Worm (Caenorhabditis elegans) whole organism, L2 larva: ENCODE data around the gene fbxa-120.
"Not testable (repeated sequence)": the region's sequence is repeated elsewhere in the genome, so short reads cannot be mapped to it uniquely, and the experiment has no call there.

Experiments used
- C34F6.9 ChIP-seq: fragments of 150-350 bp; optimal IDR thresholded peaks from 2 replicates; lab custom pipeline; 2014; ENCODE audit warnings: missing biosample characterization, missing genetic modification characterization
- F13H6.1 ChIP-seq: sonication (generic microtip); optimal IDR thresholded peaks from 2 replicates; lab custom pipeline; 2016; ENCODE audit warnings: missing genetic modification characterization, missing compliant biosample characterization
- ZK546.5 ChIP-seq: sonication (generic microtip); optimal IDR thresholded peaks from 2 replicates; lab custom pipeline; 2017; ENCODE audit warnings: missing biosample characterization, missing genetic modification characterization
- aly-2 ChIP-seq: fragments of 150-350 bp; optimal IDR thresholded peaks from 2 replicates; lab custom pipeline; 2014; ENCODE audit warnings: missing biosample characterization, missing genetic modification characterization
- ama-1 ChIP-seq: fragments of 150-350 bp; optimal IDR thresholded peaks from 2 replicates; lab custom pipeline; 2018; ENCODE audit warnings: inconsistent platforms
- blmp-1 ChIP-seq: sonication (generic microtip); optimal IDR thresholded peaks from 2 replicates; lab custom pipeline; 2017; ENCODE audit warnings: missing genetic modification characterization, mild to moderate bottlenecking, missing compliant biosample characterization, antibody characterized with exemption, moderate library complexity; ENCODE audit not compliant: insufficient read depth
- ceh-16 ChIP-seq: fragments of 150-350 bp; optimal IDR thresholded peaks from 2 replicates; lab custom pipeline; 2014; ENCODE audit warnings: missing biosample characterization, missing genetic modification characterization
- crh-2 ChIP-seq: sonication (generic microtip); optimal IDR thresholded peaks from 2 replicates; lab custom pipeline; 2017; ENCODE audit warnings: missing biosample characterization, missing genetic modification characterization
- dmd-4 ChIP-seq: sonication (generic microtip); optimal IDR thresholded peaks from 2 replicates; lab custom pipeline; 2017; ENCODE audit warnings: missing biosample characterization, missing genetic modification characterization
- egl-27 ChIP-seq: sonication (generic microtip); optimal IDR thresholded peaks from 3 replicates; lab custom pipeline; 2017; ENCODE audit warnings: missing biosample characterization, missing genetic modification reagents, missing genetic modification characterization
- elt-1 ChIP-seq: fragments of 150-350 bp; optimal IDR thresholded peaks from 2 replicates; lab custom pipeline; 2014; ENCODE audit warnings: missing biosample characterization, missing genetic modification characterization
- elt-3 ChIP-seq: sonication (generic microtip); optimal IDR thresholded peaks from 2 replicates; lab custom pipeline; 2017; ENCODE audit warnings: missing biosample characterization, missing genetic modification characterization
- fos-1 ChIP-seq: fragments of 150-350 bp; optimal IDR thresholded peaks from 2 replicates; lab custom pipeline; 2014; ENCODE audit warnings: missing biosample characterization, missing genetic modification characterization
- gmeb-1 ChIP-seq: fragments of 150-350 bp; optimal IDR thresholded peaks from 2 replicates; lab custom pipeline; 2014; ENCODE audit warnings: missing biosample characterization, missing genetic modification characterization
- lin-11 ChIP-seq: fragments of 150-350 bp; sonication (generic microtip); optimal IDR thresholded peaks from 2 replicates; lab custom pipeline; 2014; ENCODE audit warnings: missing biosample characterization, missing genetic modification characterization, inconsistent platforms, mixed read lengths
- lin-13 ChIP-seq: fragments of 150-350 bp; optimal IDR thresholded peaks from 2 replicates; lab custom pipeline; 2014; ENCODE audit warnings: missing biosample characterization, missing genetic modification reagents, missing genetic modification characterization
- mdl-1 ChIP-seq, 2 experiments: fragments of 150-350 bp in 1 of 2; sonication (generic microtip) in 1 of 2; optimal IDR thresholded peaks; 2 replicates each; lab custom pipeline; 2017; ENCODE audit warnings: missing biosample characterization in 2 of 2, missing genetic modification characterization in 2 of 2
- nhr-10 ChIP-seq: sonication (generic microtip); optimal IDR thresholded peaks from 2 replicates; lab custom pipeline; 2017; ENCODE audit warnings: missing biosample characterization, missing genetic modification characterization
- nhr-11 ChIP-seq: fragments of 150-350 bp; optimal IDR thresholded peaks from 2 replicates; lab custom pipeline; 2014; ENCODE audit warnings: missing biosample characterization, missing genetic modification characterization
- nhr-12 ChIP-seq: fragments of 150-350 bp; optimal IDR thresholded peaks from 2 replicates; lab custom pipeline; 2014; ENCODE audit warnings: missing biosample characterization, missing genetic modification characterization
- nhr-129 ChIP-seq: fragments of 150-350 bp; optimal IDR thresholded peaks from 2 replicates; lab custom pipeline; 2014; ENCODE audit warnings: missing biosample characterization, missing genetic modification characterization
- nhr-21 ChIP-seq: fragments of 150-350 bp; optimal IDR thresholded peaks from 2 replicates; lab custom pipeline; 2014; ENCODE audit warnings: missing biosample characterization, missing genetic modification characterization
- nhr-23 ChIP-seq: fragments of 150-350 bp; optimal IDR thresholded peaks from 2 replicates; lab custom pipeline; 2014; ENCODE audit warnings: missing biosample characterization, missing genetic modification reagents, missing genetic modification characterization
- nhr-237 ChIP-seq: fragments of 150-350 bp; optimal IDR thresholded peaks from 2 replicates; lab custom pipeline; 2014; ENCODE audit warnings: missing biosample characterization, missing genetic modification characterization
- nhr-25 ChIP-seq: fragments of 150-350 bp; sonication (generic microtip); optimal IDR thresholded peaks from 3 replicates; lab custom pipeline; 2014; ENCODE audit warnings: missing biosample characterization, missing genetic modification characterization
- nhr-6 ChIP-seq: fragments of 150-350 bp; optimal IDR thresholded peaks from 2 replicates; lab custom pipeline; 2014; ENCODE audit warnings: missing biosample characterization, missing genetic modification characterization
- nhr-77 ChIP-seq: fragments of 150-350 bp; optimal IDR thresholded peaks from 2 replicates; lab custom pipeline; 2014; ENCODE audit warnings: missing biosample characterization, missing genetic modification characterization
- sem-4 ChIP-seq: fragments of 150-350 bp; optimal IDR thresholded peaks from 2 replicates; lab custom pipeline; 2014; ENCODE audit warnings: missing biosample characterization, missing genetic modification reagents, missing genetic modification characterization
- skn-1 ChIP-seq: sonication (generic microtip); optimal IDR thresholded peaks from 2 replicates; lab custom pipeline; 2017; ENCODE audit warnings: missing biosample characterization, missing genetic modification characterization
- sma-3 ChIP-seq: sonication (generic microtip); optimal IDR thresholded peaks from 2 replicates; lab custom pipeline; 2016; ENCODE audit warnings: missing genetic modification reagents, missing genetic modification characterization, missing compliant biosample characterization
- sma-9 ChIP-seq, 2 experiments: fragments of 150-350 bp in 1 of 2; sonication (generic microtip) in 1 of 2; optimal IDR thresholded peaks; 2 replicates each; lab custom pipeline; 2014 to 2016; ENCODE audit warnings: missing genetic modification characterization in 2 of 2, mild to moderate bottlenecking in 1 of 2, missing biosample characterization in 1 of 2, missing compliant biosample characterization in 1 of 2, missing genetic modification reagents in 1 of 2, moderate library complexity in 1 of 2
- unc-39 ChIP-seq: fragments of 150-350 bp; optimal IDR thresholded peaks from 2 replicates; lab custom pipeline; 2014; ENCODE audit warnings: missing biosample characterization, missing genetic modification characterization
- unc-55 ChIP-seq: fragments of 150-350 bp; sonication (generic microtip); optimal IDR thresholded peaks from 3 replicates; lab custom pipeline; 2014; ENCODE audit warnings: missing biosample characterization, missing genetic modification reagents, missing genetic modification characterization
- ztf-1 ChIP-seq: fragments of 200-800 bp; sonication (Bioruptor generic); conservative IDR thresholded peaks from 2 replicates; pipeline ENCODE4 v1.3.6; 2022; ENCODE audit warnings: missing genetic modification characterization, missing compliant biosample characterization
- ztf-11 ChIP-seq: sonication (generic microtip); optimal IDR thresholded peaks from 2 replicates; lab custom pipeline; 2017; ENCODE audit warnings: missing biosample characterization, missing genetic modification characterization
- ztf-4 ChIP-seq: fragments of 150-350 bp; optimal IDR thresholded peaks from 2 replicates; lab custom pipeline; 2014; ENCODE audit warnings: missing biosample characterization, missing genetic modification characterization

fbxa-120 gene

ce11 chrX:17302419-17302818, at the start of gene fbxa-120:
Gene fbxa-120 (plus strand): TSS chrX:17302719.
- TF ChIP-seq lin-11 (tag; lab: Kevin White, UChicago) (no peak), lin-13 (GFP tag; lab: Kevin White, UChicago) (no peak), ZK546.5 (tag; lab: Kevin White, UChicago) (no peak), blmp-1 (tag; lab: Kevin White, UChicago) (no peak), nhr-6 (tag; lab: Kevin White, UChicago) (no peak), elt-1 (tag; lab: Kevin White, UChicago) (no peak), ztf-11 (no peak), nhr-10 (tag; lab: Kevin White, UChicago) (no peak), nhr-23 (tag; lab: Kevin White, UChicago) (no peak), C34F6.9 (no peak), mdl-1 (tag; optimal IDR thresholded peaks at IDR 0.05; lab: Kevin White, UChicago) (no peak), nhr-21 (tag; lab: Kevin White, UChicago) (no peak), ztf-4 (no peak), nhr-237 (tag; lab: Kevin White, UChicago) (no peak), aly-2 (tag; lab: Kevin White, UChicago) (no peak), skn-1 (tag; lab: Kevin White, UChicago) (no peak), gmeb-1 (tag; lab: Kevin White, UChicago) (no peak), nhr-129 (tag; lab: Kevin White, UChicago) (no peak), ztf-1 (GFP tag; lab: Robert Waterston, UW) (no peak)
- TF ChIP-seq, all 48 proteins: peak for 0

DNA sequence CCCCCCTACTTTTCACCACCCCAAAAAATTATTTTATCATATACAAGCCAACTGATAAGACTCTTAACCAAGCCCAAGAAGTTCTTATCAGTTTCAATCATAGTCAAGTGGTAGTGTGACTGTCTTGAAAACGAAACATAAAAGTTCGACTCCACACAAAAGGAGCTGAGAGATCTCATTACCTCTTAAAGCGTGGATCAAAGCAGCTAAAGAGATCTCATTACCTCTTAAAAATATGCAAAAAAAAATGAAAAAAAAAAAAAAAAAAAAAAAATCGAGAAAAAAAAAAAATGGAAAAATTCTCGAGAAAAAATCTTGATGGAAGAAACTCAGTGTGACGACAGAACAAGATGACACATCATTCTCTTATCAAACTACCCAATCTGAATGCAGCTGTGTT, 46.8 kb upstream of the fbxa-120 start:
- peak; percentile 63 for TF ChIP-seq fos-1 (tag; lab: Kevin White, UChicago)
- TF ChIP-seq sma-9 (GFP tag; optimal IDR thresholded peaks at IDR 0.05; lab: Kevin White, UChicago): peak; percentile 10
- not testable (repeated sequence) for TF ChIP-seq sma-9 (tag; optimal IDR thresholded peaks at IDR 0.05; lab: Kevin White, UChicago)

DNA sequence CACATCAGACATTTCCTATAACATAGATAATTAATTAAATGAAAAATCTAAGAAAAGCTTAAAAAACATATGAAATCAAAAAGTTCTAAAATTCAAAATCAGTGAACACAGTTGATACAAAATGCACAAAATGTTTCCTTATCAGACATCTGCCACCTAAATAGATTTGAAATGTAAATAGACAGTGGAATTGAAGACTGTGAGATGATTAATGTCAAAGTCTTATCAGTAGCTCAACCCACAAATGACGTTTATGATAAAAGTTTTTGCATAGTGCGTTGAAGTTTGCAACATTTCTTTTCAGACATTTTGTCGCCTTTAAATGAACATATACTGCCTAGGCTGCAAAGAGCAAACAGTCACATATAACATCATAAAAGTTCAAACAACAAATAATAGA, 45.8 kb upstream of the fbxa-120 start, which contains the start of gene Y40C7B.4:
Y40C7B.4 (minus strand) TSS at position 19 of the 400 bp plus-strand sequence.
- TF ChIP-seq nhr-25 (tag; lab: Kevin White, UChicago) (no peak), lin-11 (tag; lab: Kevin White, UChicago) (no peak), fos-1 (tag; lab: Kevin White, UChicago) (peak; percentile 93), crh-2 (peak; percentile 23), F13H6.1 (tag; lab: Kevin White, UChicago) (no peak), ceh-16 (tag; lab: Kevin White, UChicago) (no peak), gmeb-1 (tag; lab: Kevin White, UChicago) (peak; percentile 1), sma-3 (GFP tag; lab: Kevin White, UChicago) (peak; percentile 41), sma-9 (GFP tag; optimal IDR thresholded peaks at IDR 0.05; lab: Kevin White, UChicago) (peak; percentile 89), sma-9 (tag; optimal IDR thresholded peaks at IDR 0.05; lab: Kevin White, UChicago) (no peak), unc-39 (tag; lab: Kevin White, UChicago) (no peak), nhr-11 (no peak), ama-1 (lab: Kevin White, UChicago) (no peak)
- TF ChIP-seq, all 48 proteins: peak for 5

- TF ChIP-seq unc-55 (GFP tag; lab: Kevin White, UChicago) (no peak), unc-39 (tag; lab: Kevin White, UChicago) (no peak)
Observed at ce11 chrX:17288378-17288777, 14.1 kb upstream of the fbxa-120 start.

DNA sequence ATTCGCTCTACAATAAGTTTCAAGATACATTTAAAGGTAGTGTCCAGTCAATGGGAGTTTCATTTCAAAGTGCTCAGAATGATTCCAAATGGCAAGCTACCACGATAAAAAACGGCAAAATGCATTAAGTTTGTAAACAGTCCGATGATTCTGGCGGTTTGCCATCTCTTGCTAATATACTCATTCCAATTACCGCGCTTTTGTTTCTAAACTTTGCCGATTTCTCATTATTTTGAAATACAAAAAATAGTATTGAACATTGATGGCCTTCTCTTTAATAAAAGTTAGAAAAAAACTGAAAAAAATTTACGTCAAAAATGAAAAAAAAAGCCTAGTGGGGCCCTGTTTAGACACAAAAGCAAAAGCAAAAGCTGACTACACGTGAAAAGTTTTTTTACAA, 8.5 kb upstream of the fbxa-120 start:
- TF ChIP-seq ztf-11 (no peak), elt-3 (tag; lab: Kevin White, UChicago) (no peak), C34F6.9 (no peak), F13H6.1 (tag; lab: Kevin White, UChicago) (no peak), sem-4 (tag; lab: Kevin White, UChicago) (no peak), skn-1 (tag; lab: Kevin White, UChicago) (no peak), egl-27 (tag; lab: Kevin White, UChicago) (no peak), nhr-12 (tag; lab: Kevin White, UChicago) (no peak), lin-13 (GFP tag; lab: Kevin White, UChicago) (no peak), crh-2 (no peak), nhr-10 (tag; lab: Kevin White, UChicago) (no peak), aly-2 (tag; lab: Kevin White, UChicago) (no peak), nhr-25 (tag; lab: Kevin White, UChicago) (no peak), unc-39 (tag; lab: Kevin White, UChicago) (no peak), dmd-4 (tag; lab: Kevin White, UChicago) (no peak), gmeb-1 (tag; lab: Kevin White, UChicago) (no peak), nhr-77 (no peak)
- TF ChIP-seq, all 48 proteins: peak for 0
